Worm (Caenorhabditis elegans) whole organism, midembryonic: ENCODE results near the gene Y37E11B.1.

Experiments
- T22C8.4 ChIP-seq: fragments of 200-800 bp; sonication (Bioruptor generic); IDR thresholded peaks from 2 replicates; pipeline ENCODE4 v1.3.6; 2022; ENCODE audit warnings: missing genetic modification characterization, missing compliant biosample characterization
- cog-1 ChIP-seq: sonication (generic microtip); optimal IDR thresholded peaks from 2 replicates; lab custom pipeline; 2016; ENCODE audit warnings: missing genetic modification characterization, missing compliant biosample characterization
- klf-2 ChIP-seq: fragments of 200-800 bp; sonication (Bioruptor generic); conservative IDR thresholded peaks from 2 replicates; pipeline ENCODE4 v1.3.6; 2022; ENCODE audit warnings: missing genetic modification reagents, missing genetic modification characterization, missing compliant biosample characterization
- tab-1 ChIP-seq: fragments of 200-800 bp; sonication (Bioruptor generic); IDR thresholded peaks from 2 replicates; pipeline ENCODE4 v1.3.6; 2022; ENCODE audit warnings: missing genetic modification characterization, missing compliant biosample characterization
- ztf-23 ChIP-seq: fragments of 200-800 bp; sonication (Bioruptor generic); IDR thresholded peaks from 2 replicates; pipeline ENCODE4 v1.3.6; 2022; ENCODE audit warnings: missing genetic modification reagents, missing genetic modification characterization, missing compliant biosample characterization
- ztf-29 ChIP-seq: fragments of 200-800 bp; sonication (Bioruptor generic); IDR thresholded peaks from 2 replicates; pipeline ENCODE4 v1.3.6; 2022; ENCODE audit warnings: missing genetic modification reagents, missing genetic modification characterization, missing compliant biosample characterization

DNA sequence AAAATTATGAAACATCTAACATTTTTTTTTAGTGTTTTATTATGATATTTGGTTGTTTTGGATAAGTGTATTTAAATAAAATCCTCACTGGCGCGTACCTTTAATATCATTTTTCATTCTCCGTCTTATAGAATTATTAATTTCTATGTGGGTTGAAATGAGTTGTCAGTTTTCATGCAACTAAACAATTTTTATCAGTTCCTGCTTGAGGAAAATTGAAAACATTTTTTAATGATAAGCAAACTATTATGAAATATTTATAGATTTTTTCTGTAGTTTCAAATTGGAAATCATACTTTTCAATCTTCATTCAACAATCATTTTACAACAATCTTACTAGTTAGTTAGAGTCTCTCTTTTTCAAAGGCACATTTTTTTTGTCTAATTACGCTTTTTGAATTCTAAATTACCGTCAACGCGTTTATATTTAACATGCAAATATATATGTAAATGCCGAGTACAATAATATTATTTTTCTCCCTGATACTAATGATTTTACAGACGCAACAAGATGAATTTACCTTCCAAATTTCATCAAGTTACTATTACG, 26.9 kb downstream of the Y37E11B.1 start, which contains the start of the genes Y37E11B.10 and kgb-2:
- no peak for TF ChIP-seq T22C8.4 (GFP tag; lab: Robert Waterston, UW)
- TF ChIP-seq ztf-23 (GFP tag; lab: Robert Waterston, UW): no peak
- TF ChIP-seq cog-1 (tag; lab: Kevin White, UChicago): no peak
- TF ChIP-seq tab-1 (GFP tag; lab: Robert Waterston, UW): no peak
- no peak for TF ChIP-seq ztf-29 (GFP tag; lab: Robert Waterston, UW)
- no peak for TF ChIP-seq klf-2
